Fruit fly (Drosophila melanogaster) whole organism: ENCODE data around the gene scyl.

ENCODE experiments used
- Dll ChIP-seq: fragments of >200 bp; optimal IDR thresholded peaks from 2 replicates; lab custom pipeline; 2017
- EcR ChIP-seq, 2 experiments: fragments of >200 bp; optimal IDR thresholded peaks; 2 replicates each; lab custom pipeline; 2017; ENCODE audit warnings: missing biosample characterization in 2 of 2, missing genetic modification characterization in 2 of 2, missing genetic modification reagents in 2 of 2
- pan ChIP-seq: fragments of >200 bp; optimal IDR thresholded peaks from 2 replicates; lab custom pipeline; 2017
- psq ChIP-seq: fragments of >200 bp; optimal IDR thresholded peaks from 2 replicates; lab custom pipeline; 2017

dm6 chr3L:11284091-11285023 is 32.2 kb downstream of the scyl start:
- no peak for TF ChIP-seq Dll (lab: Kevin White, UChicago)
- no peak for TF ChIP-seq psq (lab: Kevin White, UChicago)
- TF ChIP-seq EcR (GFP tag; optimal IDR thresholded peaks at IDR 0.05; lab: Kevin White, UChicago), result no peak
- no peak for TF ChIP-seq pan (lab: Kevin White, UChicago)
